Worm (Caenorhabditis elegans) whole organism, L4 larva: Measurements from ENCODE around the gene F26A1.9.

Experiments used
- R02D3.7 ChIP-seq: fragments of 150-350 bp; sonication (generic microtip); optimal IDR thresholded peaks from 3 replicates; lab custom pipeline; 2014; ENCODE audit warnings: missing biosample characterization, missing genetic modification characterization
- Y48G9A.11 ChIP-seq: fragments of 200-800 bp; sonication (Bioruptor generic); IDR thresholded peaks from 2 replicates; pipeline ENCODE4 v1.3.6; 2022; ENCODE audit warnings: missing genetic modification reagents, missing genetic modification characterization, missing compliant biosample characterization
- Y5F2A.4 ChIP-seq: fragments of 200-800 bp; sonication (Bioruptor generic); optimal IDR thresholded peaks from 2 replicates; lab custom pipeline; 2018; ENCODE audit warnings: mild to moderate bottlenecking, missing genetic modification characterization, missing compliant biosample characterization
- ZK337.2 ChIP-seq: fragments of 200-800 bp; sonication (Bioruptor generic); IDR thresholded peaks from 2 replicates; pipeline ENCODE4 v1.3.6; 2022; ENCODE audit warnings: missing genetic modification reagents, missing genetic modification characterization, missing compliant biosample characterization
- ama-1 ChIP-seq: fragments of 150-350 bp; optimal IDR thresholded peaks from 2 replicates; lab custom pipeline; 2014; ENCODE audit warnings: inconsistent platforms, mixed read lengths
- arid-1 ChIP-seq: fragments of 200-800 bp; sonication (Bioruptor generic); conservative IDR thresholded peaks from 2 replicates; pipeline ENCODE4 v1.3.6; 2022; ENCODE audit warnings: missing genetic modification reagents, missing genetic modification characterization, missing compliant biosample characterization
- ces-1 ChIP-seq: fragments of 150-350 bp; sonication (generic microtip); optimal IDR thresholded peaks from 4 replicates; lab custom pipeline; 2014; ENCODE audit warnings: missing biosample characterization, missing genetic modification reagents, missing genetic modification characterization
- cey-2 ChIP-seq: sonication (generic microtip); optimal IDR thresholded peaks from 3 replicates; lab custom pipeline; 2017; ENCODE audit warnings: missing genetic modification characterization, mild to moderate bottlenecking, missing compliant biosample characterization, antibody characterized with exemption, borderline replicate concordance; ENCODE audit not compliant: insufficient read depth
- daf-16 ChIP-seq, 3 experiments: sonication (generic microtip); optimal IDR thresholded peaks; 2 replicates each; lab custom pipeline; 2016 to 2017; ENCODE audit warnings: missing genetic modification characterization in 3 of 3, missing genetic modification reagents in 3 of 3, mild to moderate bottlenecking in 2 of 3, missing compliant biosample characterization in 2 of 3, missing biosample characterization in 1 of 3, moderate library complexity in 1 of 3
- dmd-8 ChIP-seq: fragments of 200-800 bp; sonication (Bioruptor generic); IDR thresholded peaks from 2 replicates; pipeline ENCODE4 v1.3.6; 2022; ENCODE audit warnings: missing genetic modification characterization, missing compliant biosample characterization
- dpl-1 ChIP-seq: fragments of 150-350 bp; optimal IDR thresholded peaks from 2 replicates; lab custom pipeline; 2014; ENCODE audit warnings: missing biosample characterization, missing genetic modification reagents, missing genetic modification characterization
- egl-27 ChIP-seq: sonication (generic microtip); optimal IDR thresholded peaks from 3 replicates; lab custom pipeline; 2017; ENCODE audit warnings: missing biosample characterization, missing genetic modification reagents, missing genetic modification characterization
- fkh-10 ChIP-seq: fragments of 150-350 bp; optimal IDR thresholded peaks from 2 replicates; lab custom pipeline; 2014; ENCODE audit warnings: missing biosample characterization, missing genetic modification reagents, missing genetic modification characterization
- hif-1 ChIP-seq, 2 experiments: sonication (generic microtip); optimal IDR thresholded peaks; 2 replicates each; lab custom pipeline; 2016 to 2017; ENCODE audit warnings: missing compliant biosample characterization in 2 of 2, missing genetic modification characterization in 2 of 2, missing genetic modification reagents in 2 of 2, missing genotype in 2 of 2, mild to moderate bottlenecking in 1 of 2
- hlh-11 ChIP-seq: fragments of 200-800 bp; sonication (Bioruptor generic); optimal IDR thresholded peaks from 2 replicates; lab custom pipeline; 2018; ENCODE audit warnings: mild to moderate bottlenecking, missing genetic modification characterization, missing compliant biosample characterization
- hlh-30 ChIP-seq: sonication (generic microtip); optimal IDR thresholded peaks from 2 replicates; lab custom pipeline; 2017; ENCODE audit warnings: antibody characterized with exemption, mild to moderate bottlenecking, missing genetic modification characterization, missing compliant biosample characterization; ENCODE audit not compliant: insufficient read depth
- hmg-1.1 ChIP-seq: fragments of 200-800 bp; sonication (Bioruptor generic); IDR thresholded peaks from 2 replicates; pipeline ENCODE4 v1.3.6; 2022; ENCODE audit warnings: missing genetic modification reagents, missing genetic modification characterization, missing compliant biosample characterization
- lim-7 ChIP-seq: fragments of 200-800 bp; sonication (Bioruptor generic); IDR thresholded peaks from 2 replicates; pipeline ENCODE4 v1.3.6; 2022; ENCODE audit warnings: missing genetic modification characterization, missing compliant biosample characterization
- lin-1 ChIP-seq: fragments of 200-800 bp; sonication (Bioruptor generic); IDR thresholded peaks from 2 replicates; pipeline ENCODE4 v1.3.6; 2022; ENCODE audit warnings: missing genetic modification reagents, missing genetic modification characterization, missing compliant biosample characterization
- lin-15B ChIP-seq: fragments of 150-350 bp; sonication (generic microtip); optimal IDR thresholded peaks from 3 replicates; lab custom pipeline; 2014; ENCODE audit warnings: missing biosample characterization, missing genetic modification characterization
- lin-38 ChIP-seq: fragments of 200-800 bp; sonication (Bioruptor generic); IDR thresholded peaks from 2 replicates; pipeline ENCODE4 v1.3.6; 2022; ENCODE audit warnings: missing genetic modification reagents, missing genetic modification characterization, missing compliant biosample characterization
- lir-3 ChIP-seq: sonication (generic microtip); optimal IDR thresholded peaks from 2 replicates; lab custom pipeline; 2016; ENCODE audit warnings: mild to moderate bottlenecking, missing genetic modification characterization, missing compliant biosample characterization
- lsy-2 ChIP-seq, 2 experiments: fragments of 150-350 bp in 1 of 2; sonication (generic microtip) in 1 of 2; optimal IDR thresholded peaks; 2 replicates each; lab custom pipeline; 2014 to 2017; ENCODE audit warnings: missing biosample characterization in 2 of 2, missing genetic modification characterization in 2 of 2
- mdl-1 ChIP-seq, 2 experiments: fragments of 150-350 bp in 1 of 2; sonication (generic microtip) in 1 of 2; optimal IDR thresholded peaks; 2 replicates each; lab custom pipeline; 2014 to 2017; ENCODE audit warnings: missing biosample characterization in 2 of 2, missing genetic modification characterization in 2 of 2
- mes-2 ChIP-seq: sonication (generic microtip); optimal IDR thresholded peaks from 2 replicates; lab custom pipeline; 2016; ENCODE audit warnings: missing genotype, mild to moderate bottlenecking, missing genetic modification characterization, missing compliant biosample characterization; ENCODE audit not compliant: poor library complexity, severe bottlenecking
- mxl-2 ChIP-seq: fragments of 200-800 bp; sonication (Bioruptor generic); conservative IDR thresholded peaks from 2 replicates; pipeline ENCODE4 v1.3.6; 2022; ENCODE audit warnings: missing genetic modification reagents, missing genetic modification characterization, missing compliant biosample characterization
- mxl-3 ChIP-seq: fragments of 200-800 bp; sonication (Bioruptor generic); optimal IDR thresholded peaks from 2 replicates; lab custom pipeline; 2018; ENCODE audit warnings: mild to moderate bottlenecking, missing genetic modification characterization, missing compliant biosample characterization
- nhr-102 ChIP-seq: sonication (generic microtip); optimal IDR thresholded peaks from 2 replicates; lab custom pipeline; 2016; ENCODE audit warnings: mild to moderate bottlenecking, missing genetic modification characterization, moderate library complexity, missing compliant biosample characterization
- nhr-25 ChIP-seq: sonication (generic microtip); optimal IDR thresholded peaks from 2 replicates; lab custom pipeline; 2017; ENCODE audit warnings: missing genetic modification characterization, mild to moderate bottlenecking, missing compliant biosample characterization, antibody characterized with exemption, moderate library complexity, borderline replicate concordance; ENCODE audit not compliant: insufficient read depth
- nhr-76 ChIP-seq: fragments of 150-350 bp; optimal IDR thresholded peaks from 2 replicates; lab custom pipeline; 2014; ENCODE audit warnings: missing biosample characterization, missing genetic modification characterization
- php-3 ChIP-seq: fragments of 200-800 bp; sonication (Bioruptor generic); IDR thresholded peaks from 2 replicates; pipeline ENCODE4 v1.3.6; 2022; ENCODE audit warnings: missing genetic modification reagents, missing genetic modification characterization, missing compliant biosample characterization
- snpc-4 ChIP-seq: fragments of 150-350 bp; optimal IDR thresholded peaks from 2 replicates; lab custom pipeline; 2014; ENCODE audit warnings: missing biosample characterization, missing genetic modification characterization
- spr-3 ChIP-seq: fragments of 200-800 bp; sonication (Bioruptor generic); optimal IDR thresholded peaks from 2 replicates; lab custom pipeline; 2018; ENCODE audit warnings: mild to moderate bottlenecking, missing genetic modification characterization, missing compliant biosample characterization
- unc-130 ChIP-seq: sonication (generic microtip); optimal IDR thresholded peaks from 2 replicates; lab custom pipeline; 2016; ENCODE audit warnings: missing genetic modification reagents, missing genetic modification characterization, missing compliant biosample characterization
- unc-62 ChIP-seq, 3 experiments: fragments of 150-350 bp in 1 of 3; sonication (generic microtip); optimal IDR thresholded peaks in 2 of 3; peaks in 1 of 3; 1 replicate in 1 of 3; 2 replicates in 2 of 3; lab custom pipeline; 2014 to 2017; ENCODE audit warnings: missing biosample characterization in 3 of 3, missing genetic modification characterization in 3 of 3, missing genetic modification reagents in 3 of 3, missing genotype in 1 of 3
- vab-7 ChIP-seq: fragments of 200-800 bp; sonication (Bioruptor generic); IDR thresholded peaks from 2 replicates; pipeline ENCODE4 v1.3.6; 2022; ENCODE audit warnings: missing genetic modification reagents, missing genetic modification characterization, missing compliant biosample characterization
- zag-1 ChIP-seq: fragments of 150-350 bp; optimal IDR thresholded peaks from 2 replicates; lab custom pipeline; 2014; ENCODE audit warnings: missing biosample characterization, missing genetic modification characterization
- ztf-7 ChIP-seq: fragments of 150-350 bp; optimal IDR thresholded peaks from 2 replicates; lab custom pipeline; 2014; ENCODE audit warnings: missing biosample characterization, missing genetic modification characterization

The F26A1.9 gene

DNA sequence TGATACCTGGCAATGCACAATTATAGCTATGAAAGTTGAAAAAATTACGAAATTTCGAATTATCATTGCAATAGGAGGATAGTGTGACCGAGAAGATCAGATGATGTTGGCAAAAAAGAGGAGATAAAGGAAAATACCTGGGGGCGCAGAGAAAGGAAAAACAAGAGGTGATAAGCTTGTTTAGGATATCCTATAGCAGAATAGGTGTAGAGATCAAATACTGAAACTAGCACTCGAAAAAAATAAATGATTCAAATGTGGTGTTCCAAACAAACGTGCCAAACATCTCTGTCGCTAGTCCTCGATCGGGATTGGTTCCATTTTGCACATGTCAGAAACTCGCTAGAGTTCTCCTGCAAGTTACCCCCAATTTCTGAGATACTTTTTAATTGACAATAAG, at the start of gene F26A1.9:
F26A1.9 (minus strand) TSS at position 101 of the 400 bp plus-strand sequence.
- TF ChIP-seq ZK337.2 (GFP tag; lab: Robert Waterston, UW): no peak
- TF ChIP-seq lir-3 (tag; lab: Kevin White, UChicago): no peak
- TF ChIP-seq Y48G9A.11 (GFP tag; lab: Robert Waterston, UW): no peak
- no peak for TF ChIP-seq vab-7
- no peak for TF ChIP-seq egl-27 (tag; lab: Kevin White, UChicago)
- TF ChIP-seq zag-1 (tag; lab: Kevin White, UChicago): no peak
- no peak for TF ChIP-seq snpc-4
- no peak for TF ChIP-seq R02D3.7 (tag; lab: Kevin White, UChicago)
- no peak for TF ChIP-seq unc-130 (GFP tag; lab: Kevin White, UChicago)
- TF ChIP-seq ztf-7 (tag; lab: Kevin White, UChicago): no peak

DNA sequence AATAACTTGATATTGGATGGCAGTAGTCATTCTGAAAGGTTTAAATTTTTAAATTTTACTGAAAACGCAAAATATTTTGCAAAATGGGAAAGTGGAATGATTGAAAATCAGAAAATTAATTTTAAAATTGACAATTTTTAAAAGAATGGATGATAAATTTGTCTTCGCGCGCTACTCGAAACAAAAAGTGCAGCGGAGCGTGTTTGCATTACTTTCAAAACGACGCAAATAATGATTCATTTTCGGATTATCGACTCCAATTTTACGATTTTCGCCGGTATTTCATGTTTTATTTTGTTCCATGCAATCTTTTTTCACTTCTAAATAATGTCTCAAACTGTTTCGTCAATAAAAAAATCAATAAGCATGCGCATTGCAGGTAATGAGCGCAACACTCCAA, 48.9 kb upstream of the F26A1.9 start, which contains the start of the genes tost-1 and arx-6:
tost-1 (minus strand) TSS at position 31 of the 400 bp plus-strand sequence.
arx-6 (plus strand) TSS at position 378 of the 400 bp plus-strand sequence.
- TF ChIP-seq nhr-25 (tag; lab: Kevin White, UChicago): no peak
- TF ChIP-seq hif-1 (tag; optimal IDR thresholded peaks at IDR 0.05; lab: Kevin White, UChicago): no peak
- peak; percentile 93 for TF ChIP-seq lin-38 (GFP tag; lab: Robert Waterston, UW)
- TF ChIP-seq daf-16 (GFP tag; optimal IDR thresholded peaks at IDR 0.05; lab: Kevin White, UChicago): no peak
- no peak for TF ChIP-seq daf-16 (tag; optimal IDR thresholded peaks at IDR 0.05; lab: Kevin White, UChicago)
- TF ChIP-seq lsy-2 (tag; optimal IDR thresholded peaks at IDR 0.05; lab: Kevin White, UChicago): peak in 1 of 2 experiments; percentile 69
- no peak for TF ChIP-seq Y5F2A.4 (GFP tag; lab: Kevin White, UChicago)
- no peak for TF ChIP-seq mxl-3 (GFP tag; lab: Kevin White, UChicago)
- TF ChIP-seq fkh-10 (GFP tag; lab: Kevin White, UChicago): peak; percentile 19
- TF ChIP-seq nhr-102 (tag; lab: Kevin White, UChicago): no peak
- TF ChIP-seq cey-2 (tag; lab: Kevin White, UChicago): no peak
- TF ChIP-seq lin-15B: no peak
- TF ChIP-seq hlh-11 (tag; lab: Kevin White, UChicago): no peak
- no peak for TF ChIP-seq lir-3 (tag; lab: Kevin White, UChicago)
- no peak for TF ChIP-seq ZK337.2 (GFP tag; lab: Robert Waterston, UW)
- peak; percentile 84 for TF ChIP-seq dpl-1 (GFP tag; lab: Kevin White, UChicago)
- TF ChIP-seq arid-1 (GFP tag; lab: Robert Waterston, UW): no peak
- TF ChIP-seq mes-2 (tag; lab: Kevin White, UChicago): peak; percentile 81
- TF ChIP-seq mdl-1 (tag; optimal IDR thresholded peaks at IDR 0.05; lab: Kevin White, UChicago): no peak
- TF ChIP-seq hlh-30 (tag; lab: Kevin White, UChicago): no peak

ce11 chrIII:4875663-4876062, 46.3 kb upstream of the F26A1.9 start:
- TF ChIP-seq mes-2 (tag; lab: Kevin White, UChicago): no peak
- TF ChIP-seq unc-62 (GFP tag; optimal IDR thresholded peaks at IDR 0.05 in 1 of 2; lab: Kevin White, UChicago): peak in 1 of 2 experiments; percentile 77
- TF ChIP-seq unc-62 (tag; optimal IDR thresholded peaks at IDR 0.05; lab: Kevin White, UChicago): no peak
- TF ChIP-seq hmg-1.1 (GFP tag; lab: Robert Waterston, UW): peak; percentile 53; the same call in 1 of the 2 replicates

DNA sequence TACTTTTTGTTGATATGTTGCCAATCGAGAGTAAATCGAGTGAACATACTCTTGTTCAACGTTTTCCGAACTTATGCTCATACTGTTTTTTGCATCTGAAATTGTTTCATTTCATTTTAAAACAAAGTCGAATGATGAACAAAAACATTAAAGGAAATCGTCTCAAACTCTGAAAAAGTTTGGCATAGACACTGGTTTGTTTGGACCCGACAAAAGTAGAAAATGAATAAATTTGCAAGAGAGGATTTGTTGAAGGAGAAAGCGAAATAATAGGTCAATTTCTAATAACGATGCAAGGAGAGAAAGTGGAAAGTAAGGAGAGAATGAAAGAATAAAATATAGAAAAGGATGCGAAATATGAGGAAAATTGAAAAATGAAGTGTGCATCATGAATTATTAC, 45.3 kb upstream of the F26A1.9 start, which contains the start of gene C35D10.12:
C35D10.12 (minus strand) TSS at position 101 of the 400 bp plus-strand sequence.
- TF ChIP-seq lin-1: no peak
- TF ChIP-seq ces-1 (GFP tag; lab: Kevin White, UChicago): no peak
- no peak for TF ChIP-seq php-3
- TF ChIP-seq ZK337.2 (GFP tag; lab: Robert Waterston, UW): no peak
- no peak for TF ChIP-seq mes-2 (tag; lab: Kevin White, UChicago)
- no peak for TF ChIP-seq dmd-8 (GFP tag; lab: Robert Waterston, UW)
- TF ChIP-seq spr-3: no peak
- TF ChIP-seq cey-2 (tag; lab: Kevin White, UChicago): no peak
- no peak for TF ChIP-seq lim-7 (GFP tag; lab: Robert Waterston, UW)
- TF ChIP-seq ama-1 (lab: Kevin White, UChicago): no peak
- TF ChIP-seq lin-38 (GFP tag; lab: Robert Waterston, UW): no peak
- TF ChIP-seq nhr-76 (tag; lab: Kevin White, UChicago): no peak
- no peak for TF ChIP-seq mxl-2 (GFP tag; lab: Robert Waterston, UW)
- TF ChIP-seq hlh-30 (tag; lab: Kevin White, UChicago): no peak
